Worm (Caenorhabditis elegans) whole organism, mixed stage, embryonic: ENCODE measurements around the gene vps-24.
A peak's percentile ranks its signal among the peaks of the same experiment; 100 is the strongest.

Experiments
- M03D4.4 ChIP-seq: sonication (generic microtip); optimal IDR thresholded peaks from 2 replicates; lab custom pipeline; 2017; ENCODE audit warnings: mild to moderate bottlenecking, missing genetic modification characterization, missing compliant biosample characterization
- bed-3 ChIP-seq: fragments of 200-800 bp; sonication (Bioruptor generic); optimal IDR thresholded peaks from 3 replicates; lab custom pipeline; 2018; ENCODE audit warnings: mild to moderate bottlenecking, missing genetic modification characterization, moderate library complexity, missing compliant biosample characterization
- blmp-1 ChIP-seq: fragments of 150-350 bp; optimal IDR thresholded peaks from 2 replicates; lab custom pipeline; 2014; ENCODE audit warnings: missing biosample characterization, missing genetic modification characterization
- ceh-39 ChIP-seq: fragments of 150-350 bp; optimal IDR thresholded peaks from 2 replicates; lab custom pipeline; 2014; ENCODE audit warnings: missing biosample characterization, missing genetic modification characterization
- ceh-43 ChIP-seq: fragments of 200-800 bp; sonication (Bioruptor generic); optimal IDR thresholded peaks from 2 replicates; lab custom pipeline; 2018; ENCODE audit warnings: mild to moderate bottlenecking, missing genetic modification characterization, moderate library complexity, missing compliant biosample characterization
- ceh-83 ChIP-seq: fragments of 200-800 bp; sonication (Bioruptor generic); optimal IDR thresholded peaks from 2 replicates; lab custom pipeline; 2018; ENCODE audit warnings: mild to moderate bottlenecking, missing genetic modification characterization, missing compliant biosample characterization
- ces-1 ChIP-seq: fragments of 150-350 bp; optimal IDR thresholded peaks from 2 replicates; lab custom pipeline; 2014; ENCODE audit warnings: missing biosample characterization, missing genetic modification reagents, missing genetic modification characterization
- cnd-1 ChIP-seq: fragments of 200-800 bp; sonication (Bioruptor generic); optimal IDR thresholded peaks from 2 replicates; lab custom pipeline; 2018; ENCODE audit warnings: mild to moderate bottlenecking, missing genetic modification characterization, missing compliant biosample characterization
- drap-1 ChIP-seq: fragments of 200-800 bp; sonication (Bioruptor generic); optimal IDR thresholded peaks from 3 replicates; lab custom pipeline; 2018; ENCODE audit warnings: mild to moderate bottlenecking, missing genetic modification characterization, missing compliant biosample characterization
- elt-3 ChIP-seq: fragments of 150-350 bp; optimal IDR thresholded peaks from 2 replicates; lab custom pipeline; 2014; ENCODE audit warnings: missing biosample characterization, missing genetic modification characterization
- flh-1 ChIP-seq: fragments of 200-800 bp; sonication (Bioruptor generic); optimal IDR thresholded peaks from 2 replicates; lab custom pipeline; 2018; ENCODE audit warnings: mild to moderate bottlenecking, missing genetic modification characterization, moderate library complexity, missing compliant biosample characterization
- ham-2 ChIP-seq: fragments of 200-800 bp; sonication (Bioruptor generic); optimal IDR thresholded peaks from 2 replicates; lab custom pipeline; 2018; ENCODE audit warnings: mild to moderate bottlenecking, missing genetic modification characterization, missing compliant biosample characterization
- hlh-1 ChIP-seq: fragments of 150-350 bp; optimal IDR thresholded peaks from 2 replicates; lab custom pipeline; 2014; ENCODE audit warnings: missing biosample characterization, missing genetic modification reagents, missing genetic modification characterization
- lin-13 ChIP-seq: fragments of 150-350 bp; optimal IDR thresholded peaks from 2 replicates; lab custom pipeline; 2014; ENCODE audit warnings: missing biosample characterization, missing genetic modification characterization
- lin-32 ChIP-seq: fragments of 200-800 bp; sonication (Bioruptor generic); optimal IDR thresholded peaks from 2 replicates; lab custom pipeline; 2018; ENCODE audit warnings: mild to moderate bottlenecking, missing genetic modification characterization, missing compliant biosample characterization
- lsy-2 ChIP-seq: fragments of 150-350 bp; optimal IDR thresholded peaks from 2 replicates; lab custom pipeline; 2014; ENCODE audit warnings: missing biosample characterization, missing genetic modification characterization
- mab-5 ChIP-seq: fragments of 150-350 bp; optimal IDR thresholded peaks from 2 replicates; lab custom pipeline; 2014; ENCODE audit warnings: missing biosample characterization, missing genetic modification characterization
- mep-1 ChIP-seq: fragments of 150-350 bp; optimal IDR thresholded peaks from 2 replicates; lab custom pipeline; 2017; ENCODE audit warnings: missing biosample characterization, missing genetic modification reagents, missing genetic modification characterization, inconsistent platforms
- nhr-12 ChIP-seq: fragments of 150-350 bp; optimal IDR thresholded peaks from 2 replicates; lab custom pipeline; 2014; ENCODE audit warnings: missing biosample characterization, missing genetic modification characterization
- nhr-2 ChIP-seq: fragments of 150-350 bp; optimal IDR thresholded peaks from 2 replicates; lab custom pipeline; 2014; ENCODE audit warnings: missing biosample characterization, missing genetic modification characterization
- nhr-237 ChIP-seq: fragments of 150-350 bp; optimal IDR thresholded peaks from 2 replicates; lab custom pipeline; 2014; ENCODE audit warnings: missing biosample characterization, missing genetic modification characterization
- nhr-76 ChIP-seq: sonication (generic microtip); optimal IDR thresholded peaks from 2 replicates; lab custom pipeline; 2017; ENCODE audit warnings: missing biosample characterization, missing genetic modification characterization
- pha-4 ChIP-seq: fragments of 150-350 bp; optimal IDR thresholded peaks from 2 replicates; lab custom pipeline; 2018; ENCODE audit warnings: missing biosample characterization, missing genetic modification reagents, missing genetic modification characterization
- sem-2 ChIP-seq: fragments of 200-800 bp; sonication (Bioruptor generic); optimal IDR thresholded peaks from 2 replicates; lab custom pipeline; 2018; ENCODE audit warnings: mild to moderate bottlenecking, missing genetic modification characterization, missing compliant biosample characterization
- sptf-1 ChIP-seq: sonication (generic microtip); optimal IDR thresholded peaks from 2 replicates; lab custom pipeline; 2017; ENCODE audit warnings: mild to moderate bottlenecking, missing genetic modification characterization, moderate library complexity, missing compliant biosample characterization
- tbx-8 ChIP-seq: fragments of 200-800 bp; sonication (Bioruptor generic); optimal IDR thresholded peaks from 2 replicates; lab custom pipeline; 2018; ENCODE audit warnings: mild to moderate bottlenecking, missing genetic modification characterization, moderate library complexity, missing compliant biosample characterization
- unc-120 ChIP-seq: sonication (generic microtip); optimal IDR thresholded peaks from 2 replicates; lab custom pipeline; 2017; ENCODE audit warnings: missing genetic modification characterization, missing compliant biosample characterization; ENCODE audit not compliant: poor library complexity, severe bottlenecking
- unc-39 ChIP-seq: fragments of 150-350 bp; optimal IDR thresholded peaks from 2 replicates; lab custom pipeline; 2014; ENCODE audit warnings: missing biosample characterization, missing genetic modification characterization
- unc-62 ChIP-seq: fragments of 150-350 bp; optimal IDR thresholded peaks from 2 replicates; lab custom pipeline; 2014; ENCODE audit warnings: missing biosample characterization, missing genetic modification reagents, missing genetic modification characterization
- ztf-11 ChIP-seq: fragments of 150-350 bp; optimal IDR thresholded peaks from 2 replicates; lab custom pipeline; 2014; ENCODE audit warnings: missing biosample characterization, missing genetic modification characterization

The vps-24 gene

DNA sequence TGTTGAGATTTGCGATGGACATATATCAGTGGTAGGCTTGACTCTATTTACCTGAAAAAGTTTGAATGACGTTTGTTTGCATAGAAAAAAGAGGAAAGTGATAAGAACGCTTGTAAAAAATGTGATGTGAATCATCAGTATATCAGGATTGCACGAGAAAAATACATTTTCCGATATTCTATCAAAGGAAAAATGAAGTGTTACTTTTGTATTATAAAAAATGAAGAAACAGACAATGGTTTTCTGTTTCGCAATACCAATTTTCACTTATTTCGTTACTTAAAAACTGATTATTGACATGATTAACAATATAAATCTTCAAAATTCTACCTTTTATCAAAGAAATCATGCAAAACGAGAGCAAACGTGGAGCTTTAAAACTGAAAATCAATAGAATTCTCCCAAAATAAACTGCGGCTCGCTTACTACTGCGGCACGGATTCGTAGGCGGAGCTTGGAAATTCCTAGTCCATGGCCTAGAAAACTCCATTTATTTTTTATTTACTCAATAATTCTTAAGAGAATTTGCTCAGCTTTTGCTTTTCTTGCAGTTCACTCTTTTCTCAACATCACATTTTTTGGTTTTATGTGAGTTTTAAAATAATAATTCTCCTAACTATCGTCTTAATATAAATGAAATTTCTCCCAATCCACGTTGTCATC, at the start of gene vps-24, which contains the start of gene eif-1:
vps-24 (plus strand) TSS at position 469 of the 663 bp plus-strand sequence.
eif-1 (minus strand) TSS at position 51 of the 663 bp plus-strand sequence.
- TF ChIP-seq ceh-43 (GFP tag; lab: Kevin White, UChicago) (no peak), hlh-1 (tag; lab: Kevin White, UChicago) (no peak), nhr-12 (tag; lab: Kevin White, UChicago) (no peak), unc-120 (tag; lab: Kevin White, UChicago) (no peak), unc-62 (no peak), blmp-1 (tag; lab: Kevin White, UChicago) (no peak), M03D4.4 (tag; lab: Kevin White, UChicago) (no peak), bed-3 (GFP tag; lab: Kevin White, UChicago) (no peak), sem-2 (GFP tag; lab: Kevin White, UChicago) (no peak), flh-1 (GFP tag; lab: Kevin White, UChicago) (no peak), cnd-1 (tag; lab: Kevin White, UChicago) (no peak), ztf-11 (no peak), mab-5 (tag; lab: Kevin White, UChicago) (no peak), nhr-237 (tag; lab: Kevin White, UChicago) (peak; percentile 6), lsy-2 (tag; lab: Kevin White, UChicago) (peak; percentile 29), elt-3 (tag; lab: Kevin White, UChicago) (no peak), lin-13 (tag; lab: Kevin White, UChicago) (peak; percentile 2), nhr-2 (tag; lab: Kevin White, UChicago) (no peak), unc-39 (tag; lab: Kevin White, UChicago) (no peak), ham-2 (no peak), ces-1 (GFP tag; lab: Kevin White, UChicago) (peak; percentile 77), tbx-8 (GFP tag; lab: Kevin White, UChicago) (no peak), mep-1 (no peak), ceh-39 (tag; lab: Kevin White, UChicago) (no peak)

DNA sequence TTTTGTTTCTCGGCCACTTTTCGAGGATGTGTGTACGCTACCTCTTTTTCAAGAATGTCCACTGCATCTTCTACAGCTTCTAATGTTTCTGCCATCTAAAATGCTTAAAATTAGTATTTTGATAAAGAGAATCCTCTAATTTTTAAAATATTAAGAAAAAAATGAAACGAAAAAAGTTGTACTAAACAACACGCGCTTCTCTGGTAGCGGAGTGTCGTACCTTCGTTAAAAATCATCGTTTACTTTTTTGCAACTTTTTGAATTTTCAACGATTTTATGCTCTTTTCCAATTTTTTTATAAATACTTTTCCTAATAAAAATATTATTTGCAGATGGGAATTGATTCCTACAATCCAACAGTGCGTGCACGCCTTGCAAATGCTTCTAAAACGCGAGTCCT, 48.1 kb upstream of the vps-24 start, which contains the start of the genes gldi-11 and ZK546.2:
gldi-11 (minus strand) TSS at position 95 of the 400 bp plus-strand sequence.
ZK546.2 (plus strand) TSS at position 333 of the 400 bp plus-strand sequence.
- no peak for TF ChIP-seq ztf-11
- TF ChIP-seq ceh-83, result no peak
- no peak for TF ChIP-seq blmp-1 (tag; lab: Kevin White, UChicago)
- TF ChIP-seq lin-32 (GFP tag; lab: Kevin White, UChicago), result no peak
- no peak for TF ChIP-seq flh-1 (GFP tag; lab: Kevin White, UChicago)
- no peak for TF ChIP-seq ces-1 (GFP tag; lab: Kevin White, UChicago)
- TF ChIP-seq ceh-43 (GFP tag; lab: Kevin White, UChicago), result no peak
- no peak for TF ChIP-seq drap-1 (GFP tag; lab: Kevin White, UChicago)
- TF ChIP-seq unc-39 (tag; lab: Kevin White, UChicago), result no peak
- no peak for TF ChIP-seq nhr-2 (tag; lab: Kevin White, UChicago)
- TF ChIP-seq tbx-8 (GFP tag; lab: Kevin White, UChicago), result no peak
- no peak for TF ChIP-seq nhr-76 (tag; lab: Kevin White, UChicago)
- no peak for TF ChIP-seq mep-1
- no peak for TF ChIP-seq sem-2 (GFP tag; lab: Kevin White, UChicago)
- TF ChIP-seq ham-2, result no peak
- TF ChIP-seq M03D4.4 (tag; lab: Kevin White, UChicago), result no peak
- TF ChIP-seq sptf-1 (tag; lab: Kevin White, UChicago), result no peak
- TF ChIP-seq nhr-12 (tag; lab: Kevin White, UChicago), result no peak
- TF ChIP-seq pha-4, result no peak
- TF ChIP-seq hlh-1 (tag; lab: Kevin White, UChicago), result no peak

DNA sequence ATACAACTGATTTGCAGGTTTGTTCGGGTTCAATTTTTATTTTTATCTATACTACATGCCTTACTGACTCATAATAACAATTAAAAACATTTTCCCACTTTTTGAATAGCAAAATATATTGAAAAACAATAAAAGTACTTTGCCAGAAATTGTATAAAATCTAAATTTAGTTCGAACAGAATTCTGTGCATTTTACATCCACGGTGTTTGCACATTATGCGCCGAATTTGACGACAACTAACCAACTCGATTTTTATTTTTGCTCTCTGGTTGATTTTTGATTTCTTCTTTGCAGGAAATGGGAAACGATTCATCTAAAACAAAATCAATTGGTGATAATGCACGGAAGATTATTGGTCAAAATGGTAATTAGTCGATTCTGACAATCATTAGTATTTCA, 47.0 kb upstream of the vps-24 start:
- peak; percentile 17 for TF ChIP-seq unc-120 (tag; lab: Kevin White, UChicago)
- no peak for TF ChIP-seq unc-62

DNA sequence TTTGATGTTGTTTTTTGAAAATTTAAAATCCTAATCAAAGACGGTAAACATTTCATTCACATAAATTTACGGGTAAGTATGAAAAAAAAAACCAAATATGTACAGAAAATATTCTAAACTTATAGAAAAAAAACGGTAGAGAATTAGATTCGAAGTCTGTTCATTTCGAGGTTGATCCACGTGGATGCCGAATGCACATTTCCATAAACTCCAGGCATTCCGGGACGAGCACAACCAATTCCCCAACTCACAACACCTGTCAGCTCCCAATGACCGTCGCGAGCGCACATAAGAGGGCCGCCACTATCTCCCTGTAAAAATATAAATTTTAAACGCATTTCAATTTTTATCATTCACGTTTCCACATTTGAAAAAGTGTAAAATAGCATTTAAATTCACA, 45.7 kb upstream of the vps-24 start:
- no peak for TF ChIP-seq ces-1 (GFP tag; lab: Kevin White, UChicago)
- TF ChIP-seq, all 35 proteins: peak for 0
